Worm (Caenorhabditis elegans): ENCODE results near the gene C27F2.6.
A peak's percentile ranks its signal among the peaks of the same experiment; 100 is the strongest.

Gene C27F2.6

ce11 chrIII:5013915-5014346, 33.7 kb upstream of the C27F2.6 start (continued):
- TF ChIP-seq dsc-1 (tag; optimal IDR thresholded peaks at IDR 0.05) (peak; percentile 73), nhr-237 (tag; optimal IDR thresholded peaks at IDR 0.05) (peak; percentile 74), nhr-11 (tag; optimal IDR thresholded peaks at IDR 0.05) (peak; percentile 37), sup-37 (GFP tag; optimal IDR thresholded peaks at IDR 0.05) (peak; percentile 32), lin-15B (tag; optimal IDR thresholded peaks at IDR 0.05) (peak; percentile 45), fkh-4 (tag; optimal IDR thresholded peaks at IDR 0.05; ENCODE audit: borderline replicate concordance) (peak; percentile 20), hpl-2 (GFP tag; optimal IDR thresholded peaks at IDR 0.05) (no peak), ztf-4 (tag; optimal IDR thresholded peaks at IDR 0.05) (peak; percentile 73), pag-3 (tag; optimal IDR thresholded peaks at IDR 0.05; ENCODE audit: borderline replicate concordance, insufficient read depth) (no peak), isw-1 (GFP tag; IDR thresholded peaks at IDR 0.05) (peak; percentile 75), nhr-19 (GFP tag; conservative IDR thresholded peaks at IDR 0.05) (peak; percentile 84), fos-1 (tag; optimal IDR thresholded peaks at IDR 0.05) (peak; percentile 88), unc-62 (GFP tag; optimal IDR thresholded peaks at IDR 0.05) (no peak), efl-3 (GFP tag; optimal IDR thresholded peaks at IDR 0.05) (no peak), lsy-2 (tag; optimal IDR thresholded peaks at IDR 0.05) (peak; percentile 83 to 91), nhr-28 (tag; optimal IDR thresholded peaks at IDR 0.05) (no peak), pax-3 (tag; optimal IDR thresholded peaks at IDR 0.05) (no peak), elt-2 (tag; optimal IDR thresholded peaks at IDR 0.05) (peak; percentile 44), blmp-1 (tag; optimal IDR thresholded peaks at IDR 0.05) (peak; percentile 88), efl-1 (optimal IDR thresholded peaks at IDR 0.05) (peak; percentile 81 to 82), efl-1 (GFP tag; optimal IDR thresholded peaks at IDR 0.05 in 1 of 2) (peak; percentile 54 to 95), unc-98 (GFP tag; IDR thresholded peaks at IDR 0.05) (no peak), aha-1 (tag; optimal IDR thresholded peaks at IDR 0.05) (no peak), unc-86 (tag; optimal IDR thresholded peaks at IDR 0.05) (peak; percentile 89), C04F5.9 (tag; optimal IDR thresholded peaks at IDR 0.05) (peak; percentile 24), irx-1 (tag; optimal IDR thresholded peaks at IDR 0.05) (peak; percentile 59), zip-4 (GFP tag; optimal IDR thresholded peaks at IDR 0.05) (no peak), ets-5 (GFP tag; IDR thresholded peaks at IDR 0.05) (no peak), snu-23 (GFP tag; optimal IDR thresholded peaks at IDR 0.05) (peak; percentile 96), ama-1 (optimal IDR thresholded peaks at IDR 0.05) (peak; percentile 15), skn-1 (tag; optimal IDR thresholded peaks at IDR 0.05) (peak; percentile 86), ceh-63 (GFP tag; optimal IDR thresholded peaks at IDR 0.05) (no peak), xbp-1 (tag; optimal IDR thresholded peaks at IDR 0.05) (peak; percentile 85), elt-3 (tag; optimal IDR thresholded peaks at IDR 0.05) (peak in 3 of 6 experiments; percentile 41 to 64 (median 54)), mab-9 (GFP tag; IDR thresholded peaks at IDR 0.05) (no peak; the same call in 1 of the 2 replicates), egl-27 (tag; optimal IDR thresholded peaks at IDR 0.05) (peak in 1 of 2 experiments; percentile 82), fkh-10 (GFP tag; optimal IDR thresholded peaks at IDR 0.05) (peak; percentile 92), nhr-20 (tag; optimal IDR thresholded peaks at IDR 0.05) (peak; percentile 86), fkh-8 (tag; optimal IDR thresholded peaks at IDR 0.05) (peak; percentile 90), dpl-1 (GFP tag; optimal IDR thresholded peaks at IDR 0.05) (peak; percentile 65 to 69 (median 65)), unc-30 (tag; optimal IDR thresholded peaks at IDR 0.05) (no peak), nhr-90 (tag; optimal IDR thresholded peaks at IDR 0.05; ENCODE audit: poor library complexity) (peak; percentile 75), tlp-1 (tag; optimal IDR thresholded peaks at IDR 0.05) (no peak), nhr-77 (tag; optimal IDR thresholded peaks at IDR 0.05) (peak; percentile 92), vab-15 (tag; optimal IDR thresholded peaks at IDR 0.05) (peak; percentile 22), egl-13 (tag; optimal IDR thresholded peaks at IDR 0.05) (peak; percentile 75), nhr-12 (tag; optimal IDR thresholded peaks at IDR 0.05) (no peak), nhr-76 (tag; optimal IDR thresholded peaks at IDR 0.05) (no peak), C34B4.2 (tag; optimal IDR thresholded peaks at IDR 0.05) (no peak), nhr-71 (tag; optimal IDR thresholded peaks at IDR 0.05) (peak; percentile 94), aly-2 (tag; optimal IDR thresholded peaks at IDR 0.05) (peak; percentile 86), hlh-17 (GFP tag; optimal IDR thresholded peaks at IDR 0.05; ENCODE audit: borderline replicate concordance) (no peak), pqm-1 (tag; optimal IDR thresholded peaks at IDR 0.05) (no peak), zag-1 (tag; optimal IDR thresholded peaks at IDR 0.05) (peak; percentile 77)
